Fruit fly (Drosophila melanogaster) whole organism, wandering third instar larva: ENCODE measurements around the gene AcCoAS.

ENCODE experiments used
- Abd-B ChIP-seq: fragments of >200 bp; optimal IDR thresholded peaks from 2 replicates; lab custom pipeline; 2017; ENCODE audit warnings: missing biosample characterization, missing genetic modification characterization
- CG32264 ChIP-seq: fragments of 200-800 bp; sonication (Bioruptor generic); optimal IDR thresholded peaks from 2 replicates; lab custom pipeline; 2016; ENCODE audit warnings: missing biosample characterization, missing genetic modification characterization
- CG9705 ChIP-seq: fragments of 200-800 bp; sonication (Bioruptor generic); optimal IDR thresholded peaks from 2 replicates; lab custom pipeline; 2018; ENCODE audit warnings: missing biosample characterization, mild to moderate bottlenecking, missing genetic modification characterization
- CrebA ChIP-seq: fragments of 200-800 bp; sonication (Bioruptor generic); optimal IDR thresholded peaks from 2 replicates; lab custom pipeline; 2016; ENCODE audit warnings: missing biosample characterization, mild to moderate bottlenecking, missing genetic modification characterization, borderline replicate concordance
- Dfd ChIP-seq: fragments of >200 bp; optimal IDR thresholded peaks from 2 replicates; lab custom pipeline; 2017; ENCODE audit warnings: missing biosample characterization, missing genetic modification characterization
- GATAd ChIP-seq: sonication (Bioruptor generic); optimal IDR thresholded peaks from 2 replicates; lab custom pipeline; 2016; ENCODE audit warnings: missing biosample characterization, missing genetic modification characterization
- Hnf4 ChIP-seq: fragments of 200-800 bp; sonication (Bioruptor generic); optimal IDR thresholded peaks from 2 replicates; lab custom pipeline; 2016; ENCODE audit warnings: missing biosample characterization, mild to moderate bottlenecking, missing genetic modification characterization
- Hr78 ChIP-seq: fragments of >200 bp; optimal IDR thresholded peaks from 2 replicates; lab custom pipeline; 2017; ENCODE audit warnings: missing biosample characterization, missing genetic modification characterization
- Hr83 ChIP-seq: fragments of 200-300 bp; sonication (Bioruptor generic); optimal IDR thresholded peaks from 2 replicates; lab custom pipeline; 2016; ENCODE audit warnings: missing biosample characterization, mild to moderate bottlenecking, missing genetic modification characterization, moderate library complexity; ENCODE audit not compliant: poor library complexity, severe bottlenecking
- Jra ChIP-seq: sonication (Bioruptor generic); optimal IDR thresholded peaks from 2 replicates; lab custom pipeline; 2016; ENCODE audit warnings: missing biosample characterization, missing genetic modification characterization
- Myc ChIP-seq: fragments of >200 bp; optimal IDR thresholded peaks from 2 replicates; lab custom pipeline; 2017
- N ChIP-seq: fragments of >200 bp; optimal IDR thresholded peaks from 2 replicates; lab custom pipeline; 2018; ENCODE audit warnings: missing biosample characterization, missing external identifiers, missing genetic modification characterization
- OdsH ChIP-seq: fragments of 200-800 bp; sonication (Bioruptor generic); optimal IDR thresholded peaks from 2 replicates; lab custom pipeline; 2016; ENCODE audit warnings: missing biosample characterization, mild to moderate bottlenecking, missing genetic modification characterization
- Rel ChIP-seq, 2 experiments: fragments of 200-800 bp; sonication (Bioruptor generic) in 1 of 2; optimal IDR thresholded peaks; 2 replicates in 1 of 2; 3 replicates in 1 of 2; lab custom pipeline; 2016 to 2019; ENCODE audit warnings: mild to moderate bottlenecking in 2 of 2, missing biosample characterization in 2 of 2, missing genetic modification characterization in 2 of 2, moderate library complexity in 1 of 2
- Vsx2 ChIP-seq: fragments of 200-300, 225-300 bp; sonication (Bioruptor generic); optimal IDR thresholded peaks from 2 replicates; lab custom pipeline; 2018; ENCODE audit warnings: missing biosample characterization, missing genetic modification characterization; ENCODE audit not compliant: partially characterized antibody
- dl ChIP-seq, 2 experiments: fragments of 175-275, 200-275 bp in 1 of 2; fragments of 200-275 bp in 1 of 2; sonication (Bioruptor generic); optimal IDR thresholded peaks; lab custom pipeline; 2018; ENCODE audit warnings: mild to moderate bottlenecking in 2 of 2, missing biosample characterization in 2 of 2, missing genetic modification characterization in 2 of 2, moderate library complexity in 2 of 2; ENCODE audit not compliant: partially characterized antibody in 2 of 2, insufficient read depth in 1 of 2
- dmrt93B ChIP-seq: fragments of 200-800 bp; sonication (Bioruptor generic); optimal IDR thresholded peaks from 2 replicates; lab custom pipeline; 2018; ENCODE audit warnings: missing biosample characterization, mild to moderate bottlenecking, missing genetic modification characterization
- dsf ChIP-seq: sonication (Bioruptor generic); optimal IDR thresholded peaks from 2 replicates; lab custom pipeline; 2016; ENCODE audit warnings: missing biosample characterization, missing genetic modification characterization, borderline replicate concordance
- ey ChIP-seq: fragments of 200-800 bp; sonication (Bioruptor generic); optimal IDR thresholded peaks from 2 replicates; lab custom pipeline; 2016; ENCODE audit warnings: missing biosample characterization, missing genetic modification characterization
- fru ChIP-seq: fragments of 200-800 bp; sonication (Bioruptor generic); optimal IDR thresholded peaks from 3 replicates; lab custom pipeline; 2016; ENCODE audit warnings: missing biosample characterization, mild to moderate bottlenecking, missing genetic modification characterization
- h ChIP-seq: fragments of 200-800 bp; sonication (Bioruptor generic); optimal IDR thresholded peaks from 3 replicates; lab custom pipeline; 2016; ENCODE audit warnings: missing biosample characterization, mild to moderate bottlenecking, missing genetic modification characterization
- jim ChIP-seq: fragments of 175-275, 200-325 bp; sonication (Bioruptor generic); optimal IDR thresholded peaks from 2 replicates; lab custom pipeline; 2016; ENCODE audit warnings: missing biosample characterization, mild to moderate bottlenecking, missing genetic modification characterization
- lola ChIP-seq: fragments of >200 bp; optimal IDR thresholded peaks from 2 replicates; lab custom pipeline; 2017; ENCODE audit warnings: missing biosample characterization, missing genetic modification characterization
- pan ChIP-seq: fragments of >200 bp; optimal IDR thresholded peaks from 2 replicates; lab custom pipeline; 2017
- psq ChIP-seq: fragments of 200-800 bp; sonication (Bioruptor generic); optimal IDR thresholded peaks from 3 replicates; lab custom pipeline; 2017; ENCODE audit warnings: missing biosample characterization, mild to moderate bottlenecking, missing genetic modification characterization, moderate library complexity
- sage ChIP-seq: fragments of 200-800 bp; sonication (Bioruptor generic); optimal IDR thresholded peaks from 2 replicates; lab custom pipeline; 2016; ENCODE audit warnings: missing biosample characterization, mild to moderate bottlenecking, missing genetic modification characterization
- sv ChIP-seq: fragments of 200-800 bp; sonication (Bioruptor generic); optimal IDR thresholded peaks from 3 replicates; lab custom pipeline; 2016; ENCODE audit warnings: missing biosample characterization, missing genetic modification characterization
- tai ChIP-seq: sonication (Bioruptor generic); optimal IDR thresholded peaks from 2 replicates; lab custom pipeline; 2016; ENCODE audit warnings: missing biosample characterization, missing genetic modification characterization
- usp ChIP-seq: fragments of >200 bp; optimal IDR thresholded peaks from 2 replicates; lab custom pipeline; 2017; ENCODE audit warnings: missing biosample characterization, missing genetic modification characterization
- woc ChIP-seq: sonication (Bioruptor generic); optimal IDR thresholded peaks from 2 replicates; lab custom pipeline; 2016; ENCODE audit warnings: missing biosample characterization, mild to moderate bottlenecking, missing genetic modification characterization

Gene AcCoAS

dm6 chr3L:21298375-21298774 lies 18.3 kb upstream of the AcCoAS start, which contains the start of gene CG43702:
Gene CG43702, plus strand, starts transcription at chr3L:21298675.
- no peak for TF ChIP-seq Vsx2
- TF ChIP-seq pan (lab: Kevin White, UChicago), result no peak
- no peak for TF ChIP-seq woc (GFP tag; lab: Kevin White, UChicago)
- no peak for TF ChIP-seq CG9705

dm6 chr3L:21297703-21298102 lies 17.7 kb upstream of the AcCoAS start, which contains the start of gene Edg78E:
Gene Edg78E, minus strand, starts transcription at chr3L:21297803.
- TF ChIP-seq sv (GFP tag; lab: Kevin White, UChicago), result no peak
- no peak for TF ChIP-seq Vsx2
- TF ChIP-seq CG32264 (GFP tag; lab: Kevin White, UChicago), result no peak
- TF ChIP-seq Hr83 (GFP tag; lab: Kevin White, UChicago), result no peak
- no peak for TF ChIP-seq psq (GFP tag; lab: Kevin White, UChicago)
- no peak for TF ChIP-seq Abd-B (GFP tag; lab: Kevin White, UChicago)
- no peak for TF ChIP-seq CG9705
- TF ChIP-seq h, result no peak
- no peak for TF ChIP-seq GATAd
- no peak for TF ChIP-seq dl (GFP tag; optimal IDR thresholded peaks at IDR 0.05; lab: Kevin White, UChicago; ENCODE audit: insufficient read depth in 1 of 2, partially characterized antibody in 2 of 2)
- no peak for TF ChIP-seq Hnf4 (GFP tag; lab: Kevin White, UChicago)
- TF ChIP-seq N (GFP tag; lab: Kevin White, UChicago), result no peak
- TF ChIP-seq OdsH, result no peak

dm6 chr3L:21294202-21294601 lies 14.2 kb upstream of the AcCoAS start, which contains the start of gene Cpr78Cb:
Gene Cpr78Cb, plus strand, starts transcription at chr3L:21294492.
- TF ChIP-seq jim (GFP tag; lab: Kevin White, UChicago), result no peak
- TF ChIP-seq OdsH, result no peak
- no peak for TF ChIP-seq pan (lab: Kevin White, UChicago)
- no peak for TF ChIP-seq lola
- no peak for TF ChIP-seq CrebA (GFP tag; lab: Kevin White, UChicago)
- no peak for TF ChIP-seq Hnf4 (GFP tag; lab: Kevin White, UChicago)
- no peak for TF ChIP-seq tai
- TF ChIP-seq ey (GFP tag; lab: Kevin White, UChicago), result no peak
- no peak for TF ChIP-seq Rel (GFP tag; optimal IDR thresholded peaks at IDR 0.05; lab: Kevin White, UChicago)
- TF ChIP-seq Rel (tag; optimal IDR thresholded peaks at IDR 0.05; lab: Kevin White, UChicago), result no peak

- TF ChIP-seq psq (GFP tag; lab: Kevin White, UChicago), result no peak
- TF ChIP-seq dmrt93B (GFP tag; lab: Kevin White, UChicago), result no peak
Observed at dm6 chr3L:21292700-21293099, 12.7 kb upstream of the AcCoAS start, which contains the start of gene Cpr78Ca. Gene Cpr78Ca, minus strand, starts transcription at chr3L:21292800.

- TF ChIP-seq Hr78 (GFP tag; lab: Kevin White, UChicago), result no peak
- no peak for TF ChIP-seq Jra (GFP tag; lab: Kevin White, UChicago)
- no peak for TF ChIP-seq jim (GFP tag; lab: Kevin White, UChicago)
- TF ChIP-seq CG9705, result no peak
- TF ChIP-seq usp, result no peak
- no peak for TF ChIP-seq sv (GFP tag; lab: Kevin White, UChicago)
- TF ChIP-seq CrebA (GFP tag; lab: Kevin White, UChicago), result no peak
- TF ChIP-seq pan (lab: Kevin White, UChicago), result no peak
- TF ChIP-seq dsf (GFP tag; lab: Kevin White, UChicago), result no peak
- no peak for TF ChIP-seq Dfd (GFP tag; lab: Kevin White, UChicago)
Observed at dm6 chr3L:21291055-21291454, 11.0 kb upstream of the AcCoAS start.

dm6 chr3L:21290336-21290735 lies 10.3 kb upstream of the AcCoAS start:
- TF ChIP-seq Hr83 (GFP tag; lab: Kevin White, UChicago) (no peak), fru (GFP tag; lab: Kevin White, UChicago) (no peak), dsf (GFP tag; lab: Kevin White, UChicago) (no peak), Vsx2 (no peak), sage (GFP tag; lab: Kevin White, UChicago) (no peak), Myc (lab: Kevin White, UChicago) (no peak), tai (no peak)
